Fruit fly (Drosophila melanogaster): ENCODE results near the gene Mtpalpha.

Mtpalpha gene

dm6 chr2L:9576269-9576933 lies at the start of gene Mtpalpha:
Gene Mtpalpha, minus strand, starts transcription at chr2L:9576769.
- no peak for TF ChIP-seq fru (GFP tag; optimal IDR thresholded peaks at IDR 0.05)
- no peak for TF ChIP-seq sv (GFP tag; optimal IDR thresholded peaks at IDR 0.05)
- peak; percentile 16 for TF ChIP-seq Myc (optimal IDR thresholded peaks at IDR 0.05)
- TF ChIP-seq GATAd (GFP tag; optimal IDR thresholded peaks at IDR 0.05): no peak
- no peak for TF ChIP-seq HLH106 (tag; optimal IDR thresholded peaks at IDR 0.05)
- TF ChIP-seq psq (GFP tag; optimal IDR thresholded peaks at IDR 0.05): peak; percentile 30
- TF ChIP-seq rgr (GFP tag; optimal IDR thresholded peaks at IDR 0.05): peak; percentile 64
- TF ChIP-seq Abd-B (GFP tag; optimal IDR thresholded peaks at IDR 0.05): no peak
- no peak for TF ChIP-seq Mio (GFP tag; optimal IDR thresholded peaks at IDR 0.05)
- no peak for TF ChIP-seq dmrt93B (GFP tag; optimal IDR thresholded peaks at IDR 0.05)
- no peak for TF ChIP-seq Dif (GFP tag; optimal IDR thresholded peaks at IDR 0.05; ENCODE audit: partially characterized antibody)
- peak; percentile 98 for TF ChIP-seq Hnf4 (GFP tag; optimal IDR thresholded peaks at IDR 0.05)
- no peak for TF ChIP-seq dl (GFP tag; optimal IDR thresholded peaks at IDR 0.05; ENCODE audit: insufficient read depth in 1 of 2, partially characterized antibody in 2 of 2)
- no peak for TF ChIP-seq usp (GFP tag; optimal IDR thresholded peaks at IDR 0.05)
- TF ChIP-seq foxo (GFP tag; optimal IDR thresholded peaks at IDR 0.05): peak in 1 of 2 experiments; percentile 49
- no peak for TF ChIP-seq N (GFP tag; optimal IDR thresholded peaks at IDR 0.05)
- TF ChIP-seq Vsx2 (GFP tag; optimal IDR thresholded peaks at IDR 0.05; ENCODE audit: partially characterized antibody): no peak
- TF ChIP-seq OdsH (GFP tag; optimal IDR thresholded peaks at IDR 0.05): peak; percentile 20
- TF ChIP-seq Rel (GFP tag; optimal IDR thresholded peaks at IDR 0.05): no peak
- TF ChIP-seq Rel (tag; optimal IDR thresholded peaks at IDR 0.05): peak; percentile 31
- TF ChIP-seq brk (GFP tag; optimal IDR thresholded peaks at IDR 0.05): no peak
- TF ChIP-seq tai (GFP tag; optimal IDR thresholded peaks at IDR 0.05): no peak
- TF ChIP-seq Hr78 (GFP tag; optimal IDR thresholded peaks at IDR 0.05): no peak
- TF ChIP-seq dsf (GFP tag; optimal IDR thresholded peaks at IDR 0.05; ENCODE audit: borderline replicate concordance): no peak
- TF ChIP-seq br (GFP tag; optimal IDR thresholded peaks at IDR 0.05): peak; percentile 33
- TF ChIP-seq CG9705 (GFP tag; optimal IDR thresholded peaks at IDR 0.05): no peak
- no peak for TF ChIP-seq woc (GFP tag; optimal IDR thresholded peaks at IDR 0.05)
- TF ChIP-seq Hr83 (GFP tag; optimal IDR thresholded peaks at IDR 0.05; ENCODE audit: poor library complexity, severe bottlenecking): no peak
- TF ChIP-seq CrebA (GFP tag; optimal IDR thresholded peaks at IDR 0.05; ENCODE audit: borderline replicate concordance): no peak
- TF ChIP-seq sage (GFP tag; optimal IDR thresholded peaks at IDR 0.05): no peak
- TF ChIP-seq jim (GFP tag; optimal IDR thresholded peaks at IDR 0.05): no peak
- peak; percentile 3 for TF ChIP-seq ey (GFP tag; optimal IDR thresholded peaks at IDR 0.05)
- peak; percentile 44 for TF ChIP-seq Sp1 (GFP tag; optimal IDR thresholded peaks at IDR 0.05)
- no peak for TF ChIP-seq lola (GFP tag; optimal IDR thresholded peaks at IDR 0.05)
- peak; percentile 30 for TF ChIP-seq h (GFP tag; optimal IDR thresholded peaks at IDR 0.05)

DNA sequence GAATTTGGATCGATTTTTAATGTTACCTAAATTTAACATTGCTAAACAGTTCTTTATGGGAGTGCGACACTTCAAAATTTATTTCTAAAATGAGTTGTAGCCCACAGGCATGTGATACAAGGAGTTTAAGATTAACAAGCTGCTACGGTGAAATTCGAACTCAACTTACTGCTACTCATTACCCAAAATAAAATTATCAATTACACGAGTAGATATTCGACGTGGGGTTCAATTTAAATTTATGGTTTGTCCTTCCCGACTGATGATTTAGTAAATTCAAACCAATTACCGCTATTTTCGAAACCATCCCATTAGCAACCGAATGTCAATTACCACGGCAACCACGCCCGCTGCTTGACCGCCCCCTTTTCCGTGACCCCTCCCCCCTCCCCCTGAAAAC lies 48.6 kb upstream of the Mtpalpha start, which contains the start of gene CG31882:
CG31882 (minus strand) TSS at position 101 of the 400 bp plus-strand sequence.
- no peak for TF ChIP-seq br (GFP tag; optimal IDR thresholded peaks at IDR 0.05)
- no peak for TF ChIP-seq jim (GFP tag; optimal IDR thresholded peaks at IDR 0.05)

DNA sequence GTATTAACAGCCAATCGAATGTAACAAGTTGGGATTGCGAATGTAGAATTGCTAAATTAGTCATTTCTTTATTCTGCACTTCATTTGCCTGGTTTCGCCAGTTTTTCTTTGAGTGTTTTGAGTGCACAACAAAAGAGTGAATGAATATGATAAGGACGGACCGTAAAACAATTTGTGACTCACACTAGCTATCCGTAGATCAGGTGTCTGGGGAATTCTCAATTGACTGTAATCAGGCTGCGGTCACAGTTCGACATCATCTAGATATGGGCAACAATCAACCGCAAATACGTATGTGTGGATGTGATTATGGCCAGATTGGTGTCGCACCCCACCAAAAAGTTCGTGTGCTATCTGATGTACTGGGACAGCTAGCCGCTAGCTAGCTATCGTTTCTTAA lies 43.4 kb upstream of the Mtpalpha start:
- peak; percentile 48 for TF ChIP-seq CrebA (GFP tag; optimal IDR thresholded peaks at IDR 0.05; ENCODE audit: borderline replicate concordance)
- TF ChIP-seq Rel (GFP tag; optimal IDR thresholded peaks at IDR 0.05): no peak
- TF ChIP-seq Rel (tag; optimal IDR thresholded peaks at IDR 0.05): peak; percentile 59
- TF ChIP-seq br (GFP tag; optimal IDR thresholded peaks at IDR 0.05): peak; percentile 21
- TF ChIP-seq foxo (GFP tag; optimal IDR thresholded peaks at IDR 0.05): no peak

dm6 chr2L:9618871-9619270 lies 42.3 kb upstream of the Mtpalpha start:
- TF ChIP-seq Rel (GFP tag; optimal IDR thresholded peaks at IDR 0.05) (no peak), Rel (tag; optimal IDR thresholded peaks at IDR 0.05) (peak; percentile 5), h (GFP tag; optimal IDR thresholded peaks at IDR 0.05) (peak; percentile 48), br (GFP tag; optimal IDR thresholded peaks at IDR 0.05) (peak; percentile 61), Hnf4 (GFP tag; optimal IDR thresholded peaks at IDR 0.05) (no peak)
